Worm (Caenorhabditis elegans) whole organism, late embryonic: ENCODE data around the gene F45D3.1.

Source experiments
- T23F11.4 ChIP-seq: fragments of 200-800 bp; sonication (Bioruptor generic); optimal IDR thresholded peaks from 2 replicates; lab custom pipeline; 2018; ENCODE audit warnings: mild to moderate bottlenecking, missing genetic modification characterization, missing compliant biosample characterization
- ceh-30 ChIP-seq: fragments of 150-350 bp; optimal IDR thresholded peaks from 2 replicates; lab custom pipeline; 2014; ENCODE audit warnings: missing biosample characterization, missing genetic modification characterization
- ceh-31 ChIP-seq: sonication (generic microtip); optimal IDR thresholded peaks from 2 replicates; lab custom pipeline; 2016; ENCODE audit warnings: missing genetic modification characterization, missing compliant biosample characterization
- ceh-34 ChIP-seq: sonication (generic microtip); optimal IDR thresholded peaks from 2 replicates; lab custom pipeline; 2016; ENCODE audit warnings: mild to moderate bottlenecking, missing genetic modification characterization, missing compliant biosample characterization
- elt-2 ChIP-seq: sonication (generic microtip); optimal IDR thresholded peaks from 2 replicates; lab custom pipeline; 2016; ENCODE audit warnings: missing genetic modification reagents, missing genetic modification characterization, missing compliant biosample characterization
- ets-4 ChIP-seq: sonication (generic microtip); optimal IDR thresholded peaks from 2 replicates; lab custom pipeline; 2016; ENCODE audit warnings: missing genetic modification characterization, missing compliant biosample characterization
- fkh-10 ChIP-seq: fragments of 150-350 bp; optimal IDR thresholded peaks from 2 replicates; lab custom pipeline; 2014; ENCODE audit warnings: missing biosample characterization, missing genetic modification reagents, missing genetic modification characterization
- hlh-30 ChIP-seq: sonication (generic microtip); optimal IDR thresholded peaks from 2 replicates; lab custom pipeline; 2017; ENCODE audit warnings: antibody characterized with exemption, missing genetic modification characterization, missing compliant biosample characterization; ENCODE audit not compliant: insufficient read depth
- lin-11 ChIP-seq: fragments of 200-800 bp; sonication (Bioruptor generic); optimal IDR thresholded peaks from 2 replicates; lab custom pipeline; 2018; ENCODE audit warnings: mild to moderate bottlenecking, missing genetic modification characterization, missing compliant biosample characterization
- madf-2 ChIP-seq: sonication (generic microtip); optimal IDR thresholded peaks from 2 replicates; lab custom pipeline; 2017; ENCODE audit warnings: missing genetic modification characterization, missing compliant biosample characterization
- mec-3 ChIP-seq: sonication (generic microtip); optimal IDR thresholded peaks from 2 replicates; lab custom pipeline; 2016; ENCODE audit warnings: borderline replicate concordance, missing genetic modification characterization, missing compliant biosample characterization
- rnt-1 ChIP-seq: sonication (generic microtip); optimal IDR thresholded peaks from 2 replicates; lab custom pipeline; 2016; ENCODE audit warnings: missing genetic modification characterization, missing compliant biosample characterization

DNA sequence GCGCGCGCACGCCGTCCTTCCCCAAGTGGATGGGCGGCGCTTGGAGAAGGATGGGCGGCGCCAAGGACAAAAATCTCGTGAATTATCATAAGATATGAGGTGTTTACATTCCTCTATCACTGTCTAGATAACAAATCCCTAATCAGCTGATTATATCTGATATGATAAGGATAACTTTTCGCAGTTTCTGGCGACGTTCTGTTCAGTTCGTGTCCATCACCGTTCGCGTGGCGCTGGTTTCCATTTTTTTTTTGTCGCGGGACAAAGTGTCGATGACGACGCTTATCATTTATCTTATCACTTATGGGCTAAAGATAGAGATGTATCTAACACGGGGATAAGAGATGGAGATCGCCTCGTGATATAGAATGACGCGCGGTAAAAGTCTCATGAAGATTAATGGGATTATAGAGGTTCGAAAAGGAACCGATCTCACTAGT lies 26.4 kb downstream of the F45D3.1 start:
- no peak for TF ChIP-seq lin-11 (tag; lab: Kevin White, UChicago)
- TF ChIP-seq ceh-34 (tag; lab: Kevin White, UChicago), result no peak
- TF ChIP-seq hlh-30 (tag; lab: Kevin White, UChicago), result no peak
- TF ChIP-seq fkh-10 (GFP tag; lab: Kevin White, UChicago), result no peak
- TF ChIP-seq ceh-30, result no peak
- TF ChIP-seq mec-3 (tag; lab: Kevin White, UChicago), result no peak
- TF ChIP-seq ets-4 (tag; lab: Kevin White, UChicago), result no peak
- TF ChIP-seq elt-2 (tag; lab: Kevin White, UChicago), result no peak
- TF ChIP-seq madf-2 (tag; lab: Kevin White, UChicago), result no peak
- TF ChIP-seq ceh-31 (tag; lab: Kevin White, UChicago), result no peak
- TF ChIP-seq T23F11.4 (GFP tag; lab: Kevin White, UChicago), result no peak
- no peak for TF ChIP-seq rnt-1 (tag; lab: Kevin White, UChicago)
